Worm (Caenorhabditis elegans): ENCODE measurements around the gene F26F2.1.

DNA sequence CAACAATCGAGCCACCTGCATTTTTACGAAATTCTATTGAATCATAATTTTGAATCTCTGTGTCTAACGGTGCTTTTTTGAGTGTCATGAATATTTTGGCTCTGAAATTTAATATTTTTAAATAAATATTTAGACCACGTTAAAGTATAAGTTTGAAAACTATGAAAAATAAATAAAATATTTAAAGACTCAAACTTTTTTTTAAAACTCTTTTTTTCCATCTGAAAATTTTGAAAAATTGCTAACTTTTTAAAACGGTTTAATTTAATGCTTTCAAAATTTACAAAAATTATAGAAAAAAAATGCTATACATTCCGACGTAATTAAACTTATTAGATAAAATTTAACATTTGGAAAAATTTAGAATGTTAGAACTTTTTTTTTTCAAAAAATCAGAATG, 17.6 kb downstream of the F26F2.1 start, which contains the start of gene slc-36.3:
- TF ChIP-seq ets-4 (GFP tag; optimal IDR thresholded peaks at IDR 0.05) (no peak), attf-6 (GFP tag; IDR thresholded peaks at IDR 0.05) (no peak), dpl-1 (GFP tag; optimal IDR thresholded peaks at IDR 0.05) (no peak), rpc-1 (optimal IDR thresholded peaks at IDR 0.05) (no peak), rpc-1 (tag; optimal IDR thresholded peaks at IDR 0.05) (no peak), ztf-25 (GFP tag; IDR thresholded peaks at IDR 0.05) (no peak), rec-8 (tag; optimal IDR thresholded peaks at IDR 0.05) (no peak), nfyb-1 (GFP tag; IDR thresholded peaks at IDR 0.05) (no peak), hmg-20 (GFP tag; IDR thresholded peaks at IDR 0.05) (no peak), nfya-1 (tag; optimal IDR thresholded peaks at IDR 0.05; ENCODE audit: borderline replicate concordance, insufficient read depth) (no peak), nhr-90 (tag; optimal IDR thresholded peaks at IDR 0.05) (no peak), F49E8.2 (tag; optimal IDR thresholded peaks at IDR 0.05; ENCODE audit: insufficient read depth) (no peak), Y95B8A.8 (GFP tag; IDR thresholded peaks at IDR 0.05) (no peak), hrde-1 (tag; optimal IDR thresholded peaks at IDR 0.05; ENCODE audit: borderline replicate concordance) (no peak)
